Fruit fly (Drosophila melanogaster): ENCODE measurements around the gene CG12398.
A peak's percentile ranks its signal among the peaks of the same experiment; 100 is the strongest.

The CG12398 gene

DNA sequence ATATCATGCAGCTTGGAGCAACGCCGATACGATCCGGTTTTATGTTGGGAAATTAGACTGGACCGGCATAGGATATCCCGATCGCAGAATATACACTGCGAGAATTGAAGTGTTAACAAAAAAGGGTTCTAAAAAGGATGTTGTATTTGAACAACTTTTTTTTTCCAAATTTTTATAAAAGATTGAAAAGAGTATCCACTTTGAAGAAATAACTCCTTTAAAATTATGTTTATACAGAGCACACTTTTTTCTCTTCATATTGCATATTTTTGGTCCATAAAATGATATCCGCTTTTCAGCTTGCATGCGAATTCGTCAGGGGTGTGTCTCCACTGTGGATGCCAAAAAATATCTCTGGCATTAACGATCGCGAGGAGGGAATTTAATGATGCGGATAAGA, 21.3 kb downstream of the CG12398 start:
- TF ChIP-seq CTCF (optimal IDR thresholded peaks at IDR 0.05) (no peak), CG8478 (optimal IDR thresholded peaks at IDR 0.05) (no peak)

DNA sequence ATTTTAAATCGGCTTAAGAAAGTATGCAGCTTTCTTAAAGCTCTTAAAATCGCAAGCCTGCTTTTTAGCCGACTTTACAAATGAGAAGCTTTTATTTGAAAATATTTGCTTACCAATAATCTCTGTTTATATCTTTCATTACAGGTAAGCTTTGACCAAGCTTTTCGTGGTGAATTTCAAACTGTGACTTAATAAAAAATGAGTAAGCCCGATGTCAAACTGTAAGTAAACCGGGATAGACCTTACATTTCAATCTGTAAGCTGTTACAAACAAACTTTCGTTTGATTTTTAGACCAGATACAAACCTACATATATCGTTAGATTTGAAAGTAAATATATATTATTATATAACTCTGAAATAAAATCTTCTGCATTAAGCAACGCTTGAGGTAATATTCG, 28.1 kb downstream of the CG12398 start:
- no peak for TF ChIP-seq CG8478 (optimal IDR thresholded peaks at IDR 0.05)
- TF ChIP-seq CTCF (optimal IDR thresholded peaks at IDR 0.05) = no peak

DNA sequence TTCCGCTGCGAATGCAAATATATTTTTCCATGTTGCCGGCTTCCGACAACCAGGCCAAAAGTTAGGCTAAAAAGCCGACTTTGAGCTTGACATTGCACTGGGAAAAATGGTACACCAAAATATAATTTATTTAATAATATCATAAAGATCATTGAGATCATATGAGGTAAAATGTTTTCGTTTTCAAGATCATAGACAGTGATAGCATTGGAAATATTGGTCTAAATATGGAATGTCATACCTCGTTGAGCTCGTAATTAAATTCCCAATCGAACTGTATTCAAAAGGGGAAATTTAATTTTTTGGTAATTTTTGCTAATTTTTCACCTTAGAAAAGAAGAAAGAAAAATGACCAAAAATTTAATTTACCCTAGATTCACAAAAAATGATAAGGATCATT, 29.6 kb downstream of the CG12398 start:
- TF ChIP-seq CTCF (optimal IDR thresholded peaks at IDR 0.05) (no peak), CG8478 (optimal IDR thresholded peaks at IDR 0.05) (no peak)

DNA sequence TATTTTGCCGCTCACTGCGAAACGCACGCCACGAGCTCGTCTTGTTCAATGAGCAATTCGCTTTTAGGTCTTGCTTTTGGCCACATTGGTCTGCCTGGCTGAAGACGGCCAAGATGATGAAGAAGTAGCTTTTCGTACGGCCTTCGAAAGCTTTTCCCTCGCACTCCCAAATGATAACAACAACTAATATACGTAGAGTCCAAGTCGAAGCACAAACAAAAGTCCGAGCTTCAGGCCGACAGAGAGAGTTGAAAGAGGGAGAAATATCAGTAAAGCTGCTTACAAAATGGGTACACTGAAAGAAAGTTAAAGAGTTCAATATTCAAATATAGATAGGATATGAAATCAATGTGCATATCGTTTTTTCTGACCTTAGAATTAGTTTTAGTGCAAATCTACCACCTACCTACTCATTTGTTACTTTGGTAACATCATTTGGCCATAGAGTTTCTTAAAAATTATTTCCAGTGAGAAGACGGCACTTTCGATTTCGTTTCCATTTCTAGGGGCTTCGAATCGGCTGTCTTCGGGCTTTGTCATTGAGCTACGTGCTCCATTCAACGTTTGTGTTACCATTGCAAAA, 31.0 kb downstream of the CG12398 start, which contains the start of the genes CG45064 and CG45065:
Gene CG45064, minus strand, starts transcription at position 51 of the 583 bp plus-strand sequence.
Gene CG45065, minus strand, starts transcription at position 51 of the 583 bp plus-strand sequence.
- no peak for TF ChIP-seq CTCF (optimal IDR thresholded peaks at IDR 0.05)
- TF ChIP-seq CG8478 (optimal IDR thresholded peaks at IDR 0.05) = no peak

DNA sequence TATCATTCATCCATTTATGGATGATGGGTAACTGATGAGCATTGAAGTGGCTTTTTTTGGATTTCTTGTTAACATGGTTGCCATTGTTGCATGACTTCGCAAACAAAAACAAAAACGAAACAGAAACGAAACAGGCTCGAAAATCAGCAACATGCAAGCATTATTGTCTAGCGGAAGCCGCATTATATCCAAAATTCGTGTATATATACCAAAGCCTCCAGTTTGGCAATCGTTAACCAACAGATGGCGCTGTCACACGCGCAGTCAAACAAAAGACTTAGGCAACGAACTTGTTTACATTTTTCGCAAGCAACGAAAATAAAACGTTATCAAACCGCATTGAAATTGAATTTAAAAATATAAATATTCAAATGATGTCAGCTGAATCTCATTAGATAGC, 34.7 kb downstream of the CG12398 start:
- TF ChIP-seq CG8478 (optimal IDR thresholded peaks at IDR 0.05) (no peak), CTCF (optimal IDR thresholded peaks at IDR 0.05) (peak; percentile 61 to 71)

DNA sequence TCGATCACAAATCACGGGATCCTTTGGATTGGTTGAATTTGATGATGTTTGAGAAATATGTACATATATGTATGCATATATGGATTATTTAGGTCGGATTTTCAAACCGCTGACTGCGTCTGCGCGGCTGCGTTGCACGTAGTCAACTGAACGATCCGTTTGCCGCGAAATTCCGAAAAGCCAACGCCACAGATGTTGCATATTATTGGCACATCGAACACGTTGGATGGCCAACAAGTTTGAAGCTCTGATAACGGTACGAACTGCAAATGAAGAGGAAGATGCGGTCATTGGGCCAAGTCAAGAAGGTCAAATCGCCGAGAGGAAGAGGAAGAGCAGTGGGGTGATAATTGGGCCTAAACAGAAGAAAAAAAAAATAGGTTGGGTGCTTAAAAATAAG, 42.6 kb downstream of the CG12398 start, which contains the start of gene CG9518:
Gene CG9518, minus strand, starts transcription at position 154 of the 400 bp plus-strand sequence.
- TF ChIP-seq CG8478 (optimal IDR thresholded peaks at IDR 0.05) (no peak), CTCF (optimal IDR thresholded peaks at IDR 0.05) (no peak)

DNA sequence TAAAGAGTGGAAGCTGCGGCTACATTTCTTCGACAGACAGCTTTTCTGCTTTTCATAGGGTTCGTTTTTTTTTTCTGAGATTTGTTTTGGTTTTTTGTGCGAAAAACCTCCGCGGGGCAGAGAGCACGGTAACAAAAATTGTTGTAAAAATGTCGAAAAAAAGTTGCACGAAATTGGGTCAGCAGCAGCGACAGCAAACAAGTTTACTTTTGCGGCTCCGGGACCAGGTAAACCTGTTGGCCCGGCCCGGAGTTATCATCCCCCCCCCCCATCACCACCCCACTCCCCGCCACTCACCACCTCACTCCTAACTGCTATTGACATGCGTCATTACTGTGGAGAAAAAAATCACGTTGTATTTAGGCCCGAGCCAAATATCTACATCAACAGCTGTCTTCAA, 45.2 kb downstream of the CG12398 start:
- TF ChIP-seq CTCF (optimal IDR thresholded peaks at IDR 0.05) (no peak), CG8478 (optimal IDR thresholded peaks at IDR 0.05) (no peak)

DNA sequence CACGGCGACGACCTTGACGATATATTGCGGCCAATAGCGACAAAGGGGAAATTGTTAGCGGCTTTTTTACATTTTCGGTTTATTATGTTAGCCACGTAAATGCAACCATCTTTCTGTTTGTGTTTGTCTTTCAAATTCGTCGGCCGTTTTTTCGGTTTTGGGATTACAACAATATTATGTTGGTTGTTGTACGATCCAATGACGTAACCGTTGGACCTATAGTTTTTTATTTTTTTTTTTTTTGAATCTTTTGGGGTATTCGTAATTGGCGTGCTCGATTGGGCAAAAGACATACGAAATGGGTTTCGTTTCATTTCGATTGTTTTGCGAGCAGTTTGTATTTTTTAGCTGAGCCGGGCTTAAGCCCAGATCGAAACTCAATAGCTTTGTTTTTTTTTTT, 46.7 kb downstream of the CG12398 start:
- TF ChIP-seq CG8478 (optimal IDR thresholded peaks at IDR 0.05) = no peak
- no peak for TF ChIP-seq CTCF (optimal IDR thresholded peaks at IDR 0.05)

DNA sequence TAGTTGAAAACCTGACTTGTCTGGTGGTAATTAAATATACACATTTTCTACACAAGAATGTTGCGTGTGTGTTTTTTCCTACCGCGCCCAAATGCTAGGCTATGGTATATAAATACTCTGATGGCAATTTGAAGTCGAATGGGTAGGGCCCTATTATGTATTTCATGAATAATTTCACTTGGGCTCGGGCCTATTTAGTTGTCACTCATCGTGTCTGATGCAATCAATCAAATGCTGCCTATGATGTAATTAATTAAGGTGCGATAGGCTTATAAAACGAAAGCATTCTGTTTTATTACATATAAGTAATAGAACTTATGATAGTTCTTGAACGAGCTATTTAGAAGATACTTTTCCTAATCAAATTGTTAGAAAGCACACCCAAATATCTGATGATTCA, 51.1 kb downstream of the CG12398 start:
- TF ChIP-seq CG8478 (optimal IDR thresholded peaks at IDR 0.05) = no peak
- no peak for TF ChIP-seq CTCF (optimal IDR thresholded peaks at IDR 0.05)
